Worm (Caenorhabditis elegans) whole organism, L1 larva: ENCODE measurements around the gene nas-15.

ENCODE experiments used
- F16B12.6 ChIP-seq: fragments of 150-350 bp; optimal IDR thresholded peaks from 2 replicates; lab custom pipeline; 2014; ENCODE audit warnings: missing biosample characterization, missing genetic modification characterization
- blmp-1 ChIP-seq: fragments of 150-350 bp; optimal IDR thresholded peaks from 2 replicates; lab custom pipeline; 2014; ENCODE audit warnings: missing biosample characterization, missing genetic modification characterization
- elt-2 ChIP-seq: sonication (generic microtip); optimal IDR thresholded peaks from 2 replicates; lab custom pipeline; 2016; ENCODE audit warnings: missing genetic modification characterization, mild to moderate bottlenecking, inconsistent platforms, missing compliant biosample characterization, missing genetic modification reagents
- fkh-4 ChIP-seq: sonication (generic microtip); optimal IDR thresholded peaks from 2 replicates; lab custom pipeline; 2016; ENCODE audit warnings: missing compliant biosample characterization, missing genetic modification characterization, borderline replicate concordance
- mep-1 ChIP-seq: fragments of 150-350 bp; optimal IDR thresholded peaks from 2 replicates; lab custom pipeline; 2014; ENCODE audit warnings: missing biosample characterization, missing genetic modification characterization
- nhr-11 ChIP-seq: fragments of 150-350 bp; optimal IDR thresholded peaks from 2 replicates; lab custom pipeline; 2014; ENCODE audit warnings: missing biosample characterization, missing genetic modification characterization
- nhr-47 ChIP-seq: sonication (generic microtip); optimal IDR thresholded peaks from 2 replicates; lab custom pipeline; 2016; ENCODE audit warnings: mild to moderate bottlenecking, missing genetic modification characterization, moderate library complexity, missing compliant biosample characterization
- nhr-90 ChIP-seq: sonication (generic microtip); optimal IDR thresholded peaks from 2 replicates; lab custom pipeline; 2016; ENCODE audit warnings: mild to moderate bottlenecking, missing genetic modification characterization, missing compliant biosample characterization; ENCODE audit not compliant: poor library complexity
- sox-4 ChIP-seq: sonication (generic microtip); optimal IDR thresholded peaks from 2 replicates; lab custom pipeline; 2016; ENCODE audit warnings: missing genetic modification characterization, missing compliant biosample characterization
- unc-86 ChIP-seq: sonication (generic microtip); optimal IDR thresholded peaks from 2 replicates; lab custom pipeline; 2016; ENCODE audit warnings: missing genetic modification characterization, missing compliant biosample characterization
- vab-15 ChIP-seq: sonication (generic microtip); optimal IDR thresholded peaks from 2 replicates; lab custom pipeline; 2017; ENCODE audit warnings: missing genotype, mild to moderate bottlenecking, missing genetic modification characterization, missing compliant biosample characterization
- zag-1 ChIP-seq: fragments of 150-350 bp; optimal IDR thresholded peaks from 2 replicates; lab custom pipeline; 2014; ENCODE audit warnings: missing biosample characterization, missing genetic modification characterization
- zip-4 ChIP-seq: fragments of 200-800 bp; sonication (Bioruptor generic); optimal IDR thresholded peaks from 2 replicates; lab custom pipeline; 2018; ENCODE audit warnings: mild to moderate bottlenecking, missing genetic modification characterization, moderate library complexity, missing compliant biosample characterization

Gene nas-15

DNA sequence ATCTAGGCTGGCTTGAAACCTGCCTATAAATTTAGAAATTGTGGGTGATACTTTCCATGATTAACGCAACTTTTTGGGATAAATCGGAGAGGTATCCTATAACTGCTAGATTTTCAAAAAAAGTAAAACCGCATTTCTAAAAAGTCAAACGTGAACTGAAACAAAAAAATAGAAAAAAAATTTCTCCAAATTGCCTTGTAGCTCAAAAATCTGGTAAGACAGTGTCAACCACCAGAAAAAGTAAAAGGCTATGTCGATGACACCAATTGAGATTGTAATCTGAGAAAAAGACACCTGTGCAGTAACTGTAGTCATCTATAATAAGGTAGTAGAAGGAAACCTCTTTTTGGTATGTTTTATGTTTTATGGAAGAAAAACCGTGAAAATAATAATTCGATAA lies 51.1 kb downstream of the nas-15 start, which contains the start of gene wdr-54:
wdr-54 (plus strand) TSS at position 301 of the 400 bp plus-strand sequence.
- TF ChIP-seq zag-1 (tag; lab: Kevin White, UChicago) (no peak), sox-4 (tag; lab: Kevin White, UChicago) (no peak), unc-86 (tag; lab: Kevin White, UChicago) (no peak), elt-2 (no peak), vab-15 (tag; lab: Kevin White, UChicago) (no peak), fkh-4 (tag; lab: Kevin White, UChicago) (no peak), zip-4 (no peak), nhr-90 (tag; lab: Kevin White, UChicago) (no peak), nhr-11 (tag; lab: Kevin White, UChicago) (no peak), blmp-1 (no peak), F16B12.6 (tag; lab: Kevin White, UChicago) (no peak), mep-1 (tag; lab: Kevin White, UChicago) (no peak), nhr-47 (no peak)
